Worm (Caenorhabditis elegans): ENCODE results near the gene nspd-3.

nspd-3 gene

ce11 chrIV:5183755-5184166 lies 20.9 kb upstream of the nspd-3 start, which contains the start of gene W03F8.4 (continued):
- TF ChIP-seq ekl-4 (GFP tag; IDR thresholded peaks at IDR 0.05) (peak; percentile 93), ztf-18 (tag; optimal IDR thresholded peaks at IDR 0.05) (peak; percentile 98), ama-1 (optimal IDR thresholded peaks at IDR 0.05) (no peak), ama-1 (GFP tag; optimal IDR thresholded peaks at IDR 0.05) (no peak), nhr-27 (tag; optimal IDR thresholded peaks at IDR 0.05) (no peak), ceh-91 (GFP tag; IDR thresholded peaks at IDR 0.05) (peak; percentile 73), somi-1 (GFP tag; optimal IDR thresholded peaks at IDR 0.05) (peak; percentile 55), cebp-1 (GFP tag; IDR thresholded peaks at IDR 0.05) (peak; percentile 47; the same call in 1 of the 2 replicates), cebp-1 (tag; optimal IDR thresholded peaks at IDR 0.05) (peak; percentile 84), F37B4.10 (GFP tag; IDR thresholded peaks at IDR 0.05) (no peak), chd-7 (tag; optimal IDR thresholded peaks at IDR 0.05) (peak; percentile 36), tlf-1 (GFP tag; optimal IDR thresholded peaks at IDR 0.05) (peak; percentile 91), F57A8.1 (GFP tag; optimal IDR thresholded peaks at IDR 0.05) (no peak), snpc-4 (GFP tag; optimal IDR thresholded peaks at IDR 0.05) (peak; percentile 88), snpc-4 (tag; optimal IDR thresholded peaks at IDR 0.05) (peak; percentile 82 to 95 (median 94)), T07F8.4 (tag; optimal IDR thresholded peaks at IDR 0.05) (no peak), aptf-3 (GFP tag; IDR thresholded peaks at IDR 0.05) (no peak), mxl-1 (tag; optimal IDR thresholded peaks at IDR 0.05) (no peak), egrh-3 (GFP tag; IDR thresholded peaks at IDR 0.05) (no peak), rcor-1 (GFP tag; IDR thresholded peaks at IDR 0.05) (peak; percentile 90), ceh-40 (GFP tag; IDR thresholded peaks at IDR 0.05) (no peak), aptf-2 (GFP tag; conservative IDR thresholded peaks at IDR 0.05) (no peak), B0336.3 (GFP tag; IDR thresholded peaks at IDR 0.05) (peak; percentile 90), lin-40 (tag; optimal IDR thresholded peaks at IDR 0.05) (peak; percentile 94), tbx-9 (tag; optimal IDR thresholded peaks at IDR 0.05; ENCODE audit: borderline replicate concordance) (no peak), egl-44 (GFP tag; IDR thresholded peaks at IDR 0.05) (no peak), athp-1 (tag; optimal IDR thresholded peaks at IDR 0.05) (peak; percentile 41), hlh-26 (GFP tag; conservative IDR thresholded peaks at IDR 0.05) (no peak), snpc-1.1 (tag; optimal IDR thresholded peaks at IDR 0.05; ENCODE audit: insufficient read depth) (peak; percentile 76), rpc-1 (optimal IDR thresholded peaks at IDR 0.05) (no peak), rpc-1 (tag; optimal IDR thresholded peaks at IDR 0.05) (no peak), attf-3 (GFP tag; conservative IDR thresholded peaks at IDR 0.05) (peak; percentile 73), B0035.1 (tag; optimal IDR thresholded peaks at IDR 0.05) (no peak), cebp-2 (GFP tag; IDR thresholded peaks at IDR 0.05) (no peak), mes-4 (tag; optimal IDR thresholded peaks at IDR 0.05) (no peak), ets-4 (GFP tag; optimal IDR thresholded peaks at IDR 0.05) (no peak), pha-4 (tag; optimal IDR thresholded peaks at IDR 0.05) (no peak), nfya-2 (GFP tag; IDR thresholded peaks at IDR 0.05) (no peak), ceh-79 (tag; optimal IDR thresholded peaks at IDR 0.05) (no peak), ztf-26 (tag; optimal IDR thresholded peaks at IDR 0.05) (peak; percentile 84), F23B12.7 (tag; optimal IDR thresholded peaks at IDR 0.05; ENCODE audit: insufficient read depth) (peak; percentile 67), pbrm-1 (GFP tag; IDR thresholded peaks at IDR 0.05) (peak; percentile 95), F33H1.4 (GFP tag; IDR thresholded peaks at IDR 0.05) (peak; percentile 75), ztf-22 (GFP tag; optimal IDR thresholded peaks at IDR 0.05) (no peak), hsf-1 (GFP tag; IDR thresholded peaks at IDR 0.05) (peak; percentile 75), hmg-1.2 (GFP tag; IDR thresholded peaks at IDR 0.05) (peak; percentile 68), lin-35 (GFP tag; optimal IDR thresholded peaks at IDR 0.05) (peak; percentile 41 to 97 (median 82)), let-607 (tag; optimal IDR thresholded peaks at IDR 0.05) (peak; percentile 70 to 87), F10E7.11 (tag; optimal IDR thresholded peaks at IDR 0.05) (no peak), lir-1 (GFP tag; conservative IDR thresholded peaks at IDR 0.05) (peak; percentile 77)
